Worm (Caenorhabditis elegans) whole organism, young adult: ENCODE data around the gene F47G9.4.

Experiments
- ama-1 ChIP-seq, 3 experiments: fragments of 150-350 bp in 1 of 3; sonication (generic microtip) in 2 of 3; optimal IDR thresholded peaks; 2 replicates each; lab custom pipeline; 2014 to 2018; ENCODE audit warnings: missing biosample characterization in 2 of 3, missing genetic modification characterization in 2 of 3, missing genetic modification reagents in 2 of 3
- attf-5 ChIP-seq: fragments of 200-800 bp; sonication (Bioruptor generic); optimal IDR thresholded peaks from 2 replicates; lab custom pipeline; 2018; ENCODE audit warnings: mild to moderate bottlenecking, missing genetic modification characterization, missing compliant biosample characterization
- die-1 ChIP-seq: sonication (generic microtip); optimal IDR thresholded peaks from 2 replicates; lab custom pipeline; 2016; ENCODE audit warnings: missing genotype, mild to moderate bottlenecking, missing genetic modification characterization, missing compliant biosample characterization
- him-1 ChIP-seq: sonication (generic microtip); optimal IDR thresholded peaks from 2 replicates; lab custom pipeline; 2016; ENCODE audit warnings: missing genotype, missing genetic modification reagents, missing genetic modification characterization, missing compliant biosample characterization
- lin-26 ChIP-seq: fragments of 200-800 bp; sonication (Bioruptor generic); IDR thresholded peaks from 2 replicates; pipeline ENCODE4 v1.3.6; 2022; ENCODE audit warnings: missing genetic modification reagents, missing genetic modification characterization, missing compliant biosample characterization
- pha-4 ChIP-seq: fragments of 150-350 bp; sonication (generic microtip); optimal IDR thresholded peaks from 2 replicates; lab custom pipeline; 2014; ENCODE audit warnings: missing biosample characterization, missing genetic modification reagents, missing genetic modification characterization
- sdz-38 ChIP-seq: sonication (generic microtip); optimal IDR thresholded peaks from 2 replicates; lab custom pipeline; 2016; ENCODE audit warnings: missing genotype, missing genetic modification characterization, missing compliant biosample characterization
- unc-130 ChIP-seq: sonication (generic microtip); optimal IDR thresholded peaks from 2 replicates; lab custom pipeline; 2016; ENCODE audit warnings: missing genetic modification reagents, missing genetic modification characterization, missing compliant biosample characterization
- zim-3 ChIP-seq: sonication (generic microtip); optimal IDR thresholded peaks from 2 replicates; lab custom pipeline; 2017; ENCODE audit warnings: mild to moderate bottlenecking, missing genetic modification characterization, moderate library complexity, missing compliant biosample characterization

DNA sequence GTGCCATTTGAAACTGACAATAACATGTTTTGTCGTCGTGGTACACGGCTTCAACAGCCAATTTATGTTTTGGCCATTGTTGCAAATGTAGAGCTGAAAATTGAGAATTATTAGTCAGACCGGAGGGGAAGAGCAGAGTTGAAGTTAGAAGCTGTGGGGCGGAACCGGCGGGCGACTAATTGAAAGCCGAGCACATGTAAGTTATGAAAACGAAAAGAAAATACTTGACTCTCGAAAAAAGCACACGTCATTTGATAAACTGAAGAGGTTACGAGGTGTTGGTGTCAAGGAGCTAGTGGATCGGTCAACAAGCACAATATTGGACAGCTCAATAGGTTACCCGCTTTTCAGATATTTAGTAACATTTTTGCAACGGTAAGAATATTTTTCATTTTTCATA, 44.5 kb upstream of the F47G9.4 start, which contains the start of gene dop-5:
- TF ChIP-seq zim-3 (tag; lab: Kevin White, UChicago) (no peak), die-1 (tag; lab: Kevin White, UChicago) (no peak), sdz-38 (tag; lab: Kevin White, UChicago) (no peak), pha-4 (no peak), unc-130 (no peak), him-1 (tag; lab: Kevin White, UChicago) (no peak), lin-26 (no peak), attf-5 (GFP tag; lab: Kevin White, UChicago) (no peak), ama-1 (optimal IDR thresholded peaks at IDR 0.05; lab: Kevin White, UChicago) (no peak), ama-1 (GFP tag; optimal IDR thresholded peaks at IDR 0.05; lab: Kevin White, UChicago) (no peak)
